Fruit fly (Drosophila melanogaster) whole organism: Measurements from ENCODE around the gene CG33688.

Source experiments
- CG8478 ChIP-seq: fragments of >200 bp; optimal IDR thresholded peaks from 2 replicates; lab custom pipeline; 2018; ENCODE audit warnings: inconsistent platforms
- Dll ChIP-seq: fragments of >200 bp; optimal IDR thresholded peaks from 2 replicates; lab custom pipeline; 2017
- EcR ChIP-seq, 2 experiments: fragments of >200 bp; optimal IDR thresholded peaks; 2 replicates each; lab custom pipeline; 2017; ENCODE audit warnings: missing biosample characterization in 2 of 2, missing genetic modification characterization in 2 of 2, missing genetic modification reagents in 2 of 2
- pan ChIP-seq: fragments of >200 bp; optimal IDR thresholded peaks from 2 replicates; lab custom pipeline; 2017
- psq ChIP-seq: fragments of >200 bp; optimal IDR thresholded peaks from 2 replicates; lab custom pipeline; 2017
- usp ChIP-seq: fragments of >200 bp; optimal IDR thresholded peaks from 2 replicates; lab custom pipeline; 2017; ENCODE audit warnings: missing biosample characterization, missing genetic modification characterization, mixed read lengths

Gene CG33688

DNA sequence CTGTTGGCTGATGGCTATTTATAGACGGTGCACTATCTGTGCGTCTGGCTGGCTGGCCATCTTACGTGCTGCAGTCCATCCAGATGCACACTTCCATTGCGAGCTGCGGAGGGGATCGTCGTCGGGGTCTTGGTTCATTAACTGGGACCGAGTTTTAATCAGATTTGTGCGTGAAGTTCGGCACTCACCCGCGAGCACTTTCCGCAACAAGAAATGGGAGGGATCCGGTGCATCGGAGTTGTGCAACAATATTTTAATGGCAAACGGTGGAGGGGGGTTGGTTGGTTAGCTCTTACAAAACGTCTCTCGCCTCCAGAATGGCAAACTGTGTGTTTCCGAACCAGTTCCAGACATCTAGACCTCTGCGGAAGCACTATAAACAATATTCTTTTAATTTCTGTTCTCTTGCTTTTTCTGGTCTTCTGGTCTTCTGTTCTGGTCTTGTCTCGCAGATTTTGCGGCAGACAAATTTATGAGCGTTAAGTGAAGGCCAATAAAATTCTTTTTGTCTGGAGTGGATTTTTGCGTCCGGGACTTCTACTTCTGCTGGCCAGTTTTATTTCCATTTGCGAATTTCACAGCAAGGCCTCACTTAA, 2.3 kb upstream of the CG33688 start:
- peak in 1 of 2 experiments; percentile 50 for TF ChIP-seq EcR (GFP tag; optimal IDR thresholded peaks at IDR 0.05; lab: Kevin White, UChicago)
- TF ChIP-seq usp (GFP tag; lab: Kevin White, UChicago) = no peak

DNA sequence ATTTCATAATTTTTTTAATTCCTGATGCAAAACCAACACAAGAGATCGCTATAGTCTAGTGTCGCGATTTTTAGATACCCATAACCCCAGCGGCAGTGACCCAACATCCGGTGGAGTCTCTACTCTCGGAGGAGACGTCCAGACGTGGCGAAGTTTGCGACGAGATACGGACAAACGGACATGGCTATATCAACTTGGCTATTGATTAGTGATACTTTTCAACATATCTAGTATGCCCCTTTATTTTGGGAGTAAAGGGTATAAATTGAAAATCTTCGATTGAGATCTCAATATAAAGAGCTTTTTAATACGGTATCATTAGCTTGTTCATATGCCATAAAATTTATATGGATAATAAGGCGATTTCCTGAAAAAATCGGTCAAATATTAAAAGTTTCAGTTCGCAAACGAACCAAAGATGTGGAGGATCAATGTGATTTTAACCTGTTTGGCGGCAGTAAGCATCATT, 1.5 kb upstream of the CG33688 start, which contains the start of gene CG33687:
TSS of gene CG33687 (plus strand) at position 419 of the 469 bp plus-strand sequence.
- no peak for TF ChIP-seq pan (lab: Kevin White, UChicago)
- TF ChIP-seq Dll (lab: Kevin White, UChicago) = no peak
- TF ChIP-seq EcR (GFP tag; optimal IDR thresholded peaks at IDR 0.05; lab: Kevin White, UChicago) = no peak
- TF ChIP-seq usp (GFP tag; lab: Kevin White, UChicago) = no peak
- TF ChIP-seq CG8478 (lab: Kevin White, UChicago) = no peak
- no peak for TF ChIP-seq psq (lab: Kevin White, UChicago)

DNA sequence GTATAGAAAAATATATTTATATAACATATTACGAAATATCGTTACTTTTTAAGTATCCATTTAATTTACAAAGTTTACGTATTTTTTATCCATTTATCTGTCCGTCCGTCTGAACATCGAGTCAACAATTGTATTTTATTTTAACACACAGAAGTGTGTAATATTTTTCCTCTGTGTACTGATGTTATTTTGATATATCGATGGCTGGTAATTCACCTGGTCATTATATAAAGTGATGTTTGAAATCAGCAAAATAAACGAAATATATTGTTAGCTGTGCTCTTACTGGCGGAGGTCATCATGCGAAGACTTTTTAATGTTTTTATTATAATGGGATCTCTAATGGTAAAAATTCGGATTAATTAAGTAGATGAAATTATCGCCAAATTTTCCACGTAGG, 909 bp downstream of the CG33688 start, which contains the start of gene CG33689:
TSS of gene CG33689 (plus strand) at position 301 of the 400 bp plus-strand sequence.
- no peak for TF ChIP-seq psq (lab: Kevin White, UChicago)
- TF ChIP-seq CG8478 (lab: Kevin White, UChicago) = no peak
- no peak for TF ChIP-seq usp (GFP tag; lab: Kevin White, UChicago)
- no peak for TF ChIP-seq EcR (GFP tag; optimal IDR thresholded peaks at IDR 0.05; lab: Kevin White, UChicago)
- no peak for TF ChIP-seq pan (lab: Kevin White, UChicago)
- TF ChIP-seq Dll (lab: Kevin White, UChicago) = no peak

DNA sequence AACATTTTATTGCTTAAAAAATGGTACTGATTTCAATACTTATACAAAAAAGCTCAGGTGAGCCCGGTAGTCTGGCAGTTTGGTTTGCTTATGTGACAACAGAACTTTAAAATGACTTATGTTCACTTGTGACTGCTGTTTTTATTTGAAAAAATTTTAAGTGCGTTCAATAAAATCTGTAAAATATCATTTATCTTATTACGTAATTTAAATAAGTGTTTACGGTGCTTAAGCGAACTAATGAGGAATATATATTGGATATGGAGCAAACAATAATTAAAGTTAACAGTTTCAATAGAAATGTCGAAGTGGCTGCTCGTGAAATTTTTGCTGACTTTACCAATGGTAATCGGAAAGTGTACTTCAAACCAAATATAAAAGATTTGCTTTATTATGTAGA, 2.0 kb downstream of the CG33688 start, which contains the start of gene dls:
TSS of gene dls (plus strand) at position 301 of the 400 bp plus-strand sequence.
- no peak for TF ChIP-seq EcR (GFP tag; optimal IDR thresholded peaks at IDR 0.05; lab: Kevin White, UChicago)
- no peak for TF ChIP-seq Dll (lab: Kevin White, UChicago)
- no peak for TF ChIP-seq psq (lab: Kevin White, UChicago)
- TF ChIP-seq pan (lab: Kevin White, UChicago) = no peak
- TF ChIP-seq usp (GFP tag; lab: Kevin White, UChicago) = no peak

DNA sequence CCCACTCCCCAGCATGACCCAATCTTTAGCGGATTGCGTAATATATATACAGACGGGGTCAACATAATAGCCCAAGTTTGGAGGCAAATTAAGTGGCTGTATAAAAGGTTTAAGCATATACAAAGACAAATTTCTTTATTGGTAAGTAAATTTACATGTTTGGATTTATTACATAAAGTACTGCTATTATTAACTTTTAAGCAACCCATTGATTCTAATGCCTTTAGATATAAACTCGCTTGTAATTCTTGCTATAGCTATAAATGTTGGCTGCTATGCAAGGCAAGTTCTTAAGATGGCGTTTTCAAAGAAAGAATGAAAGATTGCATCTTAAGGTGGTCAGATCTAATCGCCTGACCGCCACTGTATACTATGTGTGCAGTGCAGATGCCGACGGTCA, 3.5 kb downstream of the CG33688 start:
- TF ChIP-seq EcR (GFP tag; optimal IDR thresholded peaks at IDR 0.05; lab: Kevin White, UChicago) (no peak), Dll (lab: Kevin White, UChicago) (no peak), psq (lab: Kevin White, UChicago) (no peak), usp (GFP tag; lab: Kevin White, UChicago) (no peak), pan (lab: Kevin White, UChicago) (no peak), CG8478 (lab: Kevin White, UChicago) (no peak)

DNA sequence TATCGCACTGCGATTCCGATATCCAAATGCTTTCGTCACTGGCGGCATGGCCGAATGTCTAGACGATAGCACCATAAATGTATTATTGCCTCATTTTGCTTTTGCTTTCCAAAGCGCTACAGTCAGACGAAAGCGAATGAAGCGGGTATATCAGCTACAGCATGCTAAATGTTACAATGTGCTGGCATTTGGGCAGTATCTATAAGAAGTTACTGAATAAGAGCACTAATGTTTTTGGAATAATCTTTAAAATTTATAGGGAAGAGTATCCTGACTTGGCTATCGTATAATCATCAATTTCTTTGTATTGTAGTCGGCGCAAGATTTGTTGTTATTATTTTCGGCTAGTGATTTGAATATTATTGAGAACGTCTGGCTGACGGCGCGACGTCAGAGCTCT, 4.2 kb downstream of the CG33688 start:
- TF ChIP-seq CG8478 (lab: Kevin White, UChicago) (no peak), pan (lab: Kevin White, UChicago) (no peak), EcR (GFP tag; optimal IDR thresholded peaks at IDR 0.05; lab: Kevin White, UChicago) (no peak), psq (lab: Kevin White, UChicago) (no peak), Dll (lab: Kevin White, UChicago) (no peak), usp (GFP tag; lab: Kevin White, UChicago) (no peak)

DNA sequence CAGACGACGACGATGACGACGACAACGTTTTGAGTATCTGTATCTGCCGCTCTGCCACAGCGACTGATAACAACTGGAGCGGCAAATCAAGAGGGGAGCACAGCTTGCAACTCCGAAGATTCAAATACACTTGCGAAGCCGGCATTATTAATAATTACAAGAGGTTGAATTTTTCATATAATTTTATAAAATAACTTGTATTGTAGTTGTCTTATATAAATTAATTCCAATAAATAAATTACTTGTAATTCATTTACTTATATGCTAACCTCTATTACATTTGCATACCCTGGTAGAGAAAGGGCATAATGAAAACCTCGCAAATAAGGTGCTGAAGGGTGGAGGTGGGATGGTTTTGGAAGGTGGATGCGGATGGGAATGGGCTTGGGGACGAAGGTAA, 5.1 kb downstream of the CG33688 start:
- TF ChIP-seq psq (lab: Kevin White, UChicago) (no peak), EcR (GFP tag; optimal IDR thresholded peaks at IDR 0.05; lab: Kevin White, UChicago) (no peak), usp (GFP tag; lab: Kevin White, UChicago) (no peak), Dll (lab: Kevin White, UChicago) (no peak), pan (lab: Kevin White, UChicago) (no peak), CG8478 (lab: Kevin White, UChicago) (no peak)

DNA sequence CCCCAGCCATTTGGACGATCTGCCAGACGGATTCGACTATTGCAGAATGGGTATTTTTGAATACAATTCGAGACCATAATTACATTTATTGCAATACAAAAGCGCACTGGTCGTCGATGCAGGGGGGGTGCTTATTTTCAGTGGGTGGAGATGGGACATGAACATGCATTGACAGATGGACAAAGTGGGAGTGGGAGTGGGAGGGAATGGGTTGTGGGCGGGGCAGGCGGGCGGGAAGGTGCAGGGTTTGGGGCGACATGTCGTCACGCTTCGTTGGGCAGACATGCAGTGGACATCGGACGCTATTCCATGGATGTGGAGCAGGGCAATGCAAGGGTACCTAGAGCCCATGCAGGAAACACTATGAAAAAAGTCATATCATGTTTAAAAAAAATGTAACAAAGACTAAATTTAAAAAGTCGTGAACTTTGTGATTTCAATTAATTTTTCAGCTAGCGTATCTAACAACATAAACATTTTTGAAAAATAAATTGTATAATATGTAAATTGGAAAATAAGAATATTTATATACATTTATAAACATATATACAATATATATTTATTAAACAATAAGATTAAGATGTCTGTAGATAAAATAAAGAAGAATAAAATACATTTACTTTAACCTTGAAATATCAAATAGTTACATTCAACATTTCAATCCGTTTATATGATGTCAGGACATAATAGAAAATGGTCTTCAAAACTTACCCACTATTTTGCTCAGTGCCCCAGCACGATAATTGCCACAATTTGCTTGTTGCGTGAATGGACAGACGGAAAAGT, 9.2 kb downstream of the CG33688 start:
- no peak for TF ChIP-seq psq (lab: Kevin White, UChicago)
- TF ChIP-seq pan (lab: Kevin White, UChicago) = no peak
- TF ChIP-seq CG8478 (lab: Kevin White, UChicago) = no peak
- no peak for TF ChIP-seq usp (GFP tag; lab: Kevin White, UChicago)
- TF ChIP-seq EcR (GFP tag; optimal IDR thresholded peaks at IDR 0.05; lab: Kevin White, UChicago) = no peak
- TF ChIP-seq Dll (lab: Kevin White, UChicago) = no peak

DNA sequence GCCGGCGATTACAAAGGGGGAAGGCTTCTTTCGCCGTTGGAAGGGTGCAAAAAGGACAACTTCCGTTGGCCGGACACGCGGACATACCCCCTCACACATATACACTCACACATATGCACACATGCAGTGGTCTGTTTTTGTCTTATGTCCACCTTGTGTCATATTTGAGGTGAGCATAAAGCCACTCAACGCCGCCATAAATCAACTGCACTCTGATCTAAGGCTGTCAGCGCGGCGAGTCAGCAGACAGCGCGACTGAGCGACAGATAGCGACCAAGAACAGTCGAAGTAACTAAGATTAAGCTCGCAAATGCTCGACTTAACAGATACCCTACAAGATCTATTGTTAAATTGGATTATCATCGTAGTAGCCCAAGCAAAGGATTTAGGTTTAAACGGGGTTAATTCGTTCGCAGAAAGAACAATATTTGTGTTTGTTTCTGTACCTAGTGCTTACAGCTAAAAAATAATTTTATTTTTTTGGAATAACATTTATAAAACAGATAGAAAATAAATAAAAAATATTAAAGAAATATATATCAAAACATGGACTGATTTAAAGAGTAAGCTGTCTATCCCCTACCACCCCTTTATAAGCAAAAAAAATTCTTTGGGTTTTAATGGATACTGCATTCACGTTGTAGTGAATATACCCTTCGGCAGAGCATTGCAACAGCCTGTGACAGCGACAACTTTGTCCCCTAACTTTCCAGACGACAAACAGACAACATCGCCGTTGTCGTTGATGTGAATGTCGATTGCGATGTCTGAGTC, 10.0 kb downstream of the CG33688 start:
- TF ChIP-seq usp (GFP tag; lab: Kevin White, UChicago) (no peak), pan (lab: Kevin White, UChicago) (no peak), psq (lab: Kevin White, UChicago) (no peak), Dll (lab: Kevin White, UChicago) (no peak), CG8478 (lab: Kevin White, UChicago) (no peak), EcR (GFP tag; optimal IDR thresholded peaks at IDR 0.05; lab: Kevin White, UChicago) (no peak)

DNA sequence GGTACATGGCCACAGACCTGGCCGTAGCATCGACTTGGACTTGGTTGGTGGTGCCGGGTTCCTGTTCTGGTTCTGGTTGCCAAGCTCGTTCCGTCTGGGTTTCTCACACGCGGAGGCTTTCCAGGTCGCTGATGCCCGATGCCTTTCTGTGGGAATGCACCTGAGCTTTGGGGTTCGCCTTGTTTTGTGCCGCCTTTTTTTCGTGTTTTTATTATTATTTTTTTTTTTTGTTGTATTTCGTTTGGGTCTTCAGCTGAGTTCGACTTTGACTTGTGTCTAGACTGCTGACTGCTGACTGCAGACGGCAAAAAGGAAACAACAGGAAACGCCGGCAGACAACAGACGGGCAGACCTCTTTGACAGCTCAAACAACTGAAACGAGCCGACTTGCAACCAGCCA, 10.6 kb downstream of the CG33688 start:
- TF ChIP-seq CG8478 (lab: Kevin White, UChicago) = no peak
- no peak for TF ChIP-seq Dll (lab: Kevin White, UChicago)
- no peak for TF ChIP-seq EcR (GFP tag; optimal IDR thresholded peaks at IDR 0.05; lab: Kevin White, UChicago)
- no peak for TF ChIP-seq pan (lab: Kevin White, UChicago)
- TF ChIP-seq usp (GFP tag; lab: Kevin White, UChicago) = no peak
- TF ChIP-seq psq (lab: Kevin White, UChicago) = no peak
